Fruit fly (Drosophila melanogaster) whole organism, embryonic: ENCODE measurements around the gene mAcon1.

ENCODE experiments used
- Asciz ChIP-seq: fragments of 200-800 bp; sonication (Bioruptor generic); optimal IDR thresholded peaks from 2 replicates; lab custom pipeline; 2017; ENCODE audit warnings: missing biosample characterization, mild to moderate bottlenecking, missing genetic modification characterization, missing genetic modification reagents
- BEAF-32 ChIP-seq: fragments of 200-800 bp; sonication (Bioruptor generic); optimal IDR thresholded peaks from 3 replicates; lab custom pipeline; 2017; ENCODE audit warnings: missing biosample characterization, missing genetic modification characterization, mild to moderate bottlenecking, moderate library complexity, missing genetic modification reagents
- Bdp1 ChIP-seq: fragments of 200-800 bp; sonication (Bioruptor generic); optimal IDR thresholded peaks from 3 replicates; lab custom pipeline; 2016; ENCODE audit warnings: missing biosample characterization, missing genetic modification characterization
- Bgb ChIP-seq: fragments of 200-800 bp; sonication (Bioruptor generic); IDR thresholded peaks from 2 replicates; pipeline ENCODE4 v1.3.6; 2022; ENCODE audit warnings: missing biosample characterization, missing genetic modification characterization; ENCODE audit not compliant: partially characterized antibody
- CG10321 ChIP-seq: fragments of 200-800 bp; sonication (Bioruptor generic); IDR thresholded peaks from 2 replicates; pipeline ENCODE4 v1.3.6; 2022; ENCODE audit warnings: missing biosample characterization, missing genetic modification characterization
- CG12659 ChIP-seq: fragments of 200-800 bp; sonication (Bioruptor generic); optimal IDR thresholded peaks from 3 replicates; lab custom pipeline; 2017; ENCODE audit warnings: mild to moderate bottlenecking, missing biosample characterization, missing genetic modification reagents, missing genetic modification characterization
- CG12769 ChIP-seq: fragments of 200-800 bp; sonication (Bioruptor generic); optimal IDR thresholded peaks from 2 replicates; lab custom pipeline; 2019; ENCODE audit warnings: missing biosample characterization, mild to moderate bottlenecking, missing genetic modification characterization, moderate library complexity
- CG13287 ChIP-seq: fragments of 200-800 bp; sonication (Bioruptor generic); IDR thresholded peaks from 2 replicates; pipeline ENCODE4 v1.3.6; 2022; ENCODE audit warnings: missing biosample characterization, missing genetic modification characterization; ENCODE audit not compliant: partially characterized antibody
- CG14050 ChIP-seq: fragments of 200-800 bp; sonication (Bioruptor generic); IDR thresholded peaks from 3 replicates; pipeline ENCODE4 v1.3.6; 2022; ENCODE audit warnings: missing biosample characterization, missing genetic modification characterization
- CG16813 ChIP-seq: fragments of 200-800 bp; sonication (Bioruptor generic); IDR thresholded peaks from 3 replicates; pipeline ENCODE4 v1.3.6; 2022; ENCODE audit warnings: missing biosample characterization, missing genetic modification characterization; ENCODE audit not compliant: partially characterized antibody
- CG2116 ChIP-seq: fragments of 200-800 bp; sonication (Bioruptor generic); optimal IDR thresholded peaks from 3 replicates; lab custom pipeline; 2018; ENCODE audit warnings: missing biosample characterization, mild to moderate bottlenecking, missing genetic modification characterization
- CG30403 ChIP-seq: fragments of 200-800 bp; sonication (Bioruptor generic); optimal IDR thresholded peaks from 3 replicates; lab custom pipeline; 2016; ENCODE audit warnings: missing biosample characterization, missing genetic modification characterization
- CG34224 ChIP-seq: fragments of 200-800 bp; sonication (Bioruptor generic); IDR thresholded peaks from 3 replicates; pipeline ENCODE4 v1.3.6; 2022; ENCODE audit warnings: missing biosample characterization, missing genetic modification characterization; ENCODE audit not compliant: partially characterized antibody
- CG34376 ChIP-seq: fragments of 200-800 bp; sonication (Bioruptor generic); optimal IDR thresholded peaks from 2 replicates; lab custom pipeline; 2018; ENCODE audit warnings: missing biosample characterization, mild to moderate bottlenecking, missing genetic modification characterization
- CG3995 ChIP-seq: fragments of 200-800 bp; sonication (Bioruptor generic); optimal IDR thresholded peaks from 3 replicates; lab custom pipeline; 2016; ENCODE audit warnings: missing biosample characterization, missing genetic modification characterization
- CG7271 ChIP-seq: fragments of 200-800 bp; sonication (Bioruptor generic); optimal IDR thresholded peaks from 2 replicates; lab custom pipeline; 2018; ENCODE audit warnings: missing biosample characterization, mild to moderate bottlenecking, missing genetic modification characterization, moderate library complexity
- CG7556 ChIP-seq: fragments of 200-800 bp; sonication (Bioruptor generic); optimal IDR thresholded peaks from 2 replicates; lab custom pipeline; 2017; ENCODE audit warnings: missing biosample characterization, mild to moderate bottlenecking, missing genetic modification characterization
- CG7928 ChIP-seq: fragments of 200-800 bp; sonication (Bioruptor generic); optimal IDR thresholded peaks from 2 replicates; lab custom pipeline; 2017; ENCODE audit warnings: missing biosample characterization, mild to moderate bottlenecking, missing genetic modification characterization
- CG7963 ChIP-seq: fragments of 200-800 bp; sonication (Bioruptor generic); IDR thresholded peaks from 3 replicates; pipeline ENCODE4 v1.3.6; 2022; ENCODE audit warnings: missing biosample characterization, missing genetic modification characterization; ENCODE audit not compliant: partially characterized antibody
- CG8290 ChIP-seq, 3 experiments: fragments of 200-800 bp; sonication (Bioruptor generic); optimal IDR thresholded peaks; 2 replicates each; lab custom pipeline; 2016 to 2019; ENCODE audit warnings: missing biosample characterization in 3 of 3, missing genetic modification characterization in 3 of 3, mild to moderate bottlenecking in 2 of 3, moderate library complexity in 1 of 3
- CG9215 ChIP-seq: fragments of 200-800 bp; sonication (Bioruptor generic); IDR thresholded peaks from 2 replicates; pipeline ENCODE4 v1.3.6; 2022; ENCODE audit warnings: missing biosample characterization, missing genetic modification characterization
- Dfd ChIP-seq, 2 experiments: fragments of >200 bp; optimal IDR thresholded peaks; 2 replicates each; lab custom pipeline; 2017; ENCODE audit warnings: missing biosample characterization in 2 of 2, missing genetic modification characterization in 2 of 2
- Fer1 ChIP-seq: fragments of 200-800 bp; sonication (Bioruptor generic); optimal IDR thresholded peaks from 2 replicates; lab custom pipeline; 2017; ENCODE audit warnings: missing biosample characterization, mild to moderate bottlenecking, missing genetic modification characterization
- HmgZ ChIP-seq: fragments of 200-800 bp; sonication (Bioruptor generic); optimal IDR thresholded peaks from 2 replicates; lab custom pipeline; 2018; ENCODE audit warnings: missing biosample characterization, mild to moderate bottlenecking, missing genetic modification characterization
- Hsf ChIP-seq: fragments of 200-800 bp; sonication (Bioruptor generic); optimal IDR thresholded peaks from 3 replicates; lab custom pipeline; 2016; ENCODE audit warnings: missing biosample characterization, missing genetic modification characterization
- Nf-YC ChIP-seq: fragments of 200-800 bp; optimal IDR thresholded peaks from 3 replicates; lab custom pipeline; 2019; ENCODE audit warnings: missing biosample characterization, mild to moderate bottlenecking, missing genetic modification characterization, moderate library complexity
- NfI ChIP-seq: fragments of 200-800 bp; sonication (Bioruptor generic); optimal IDR thresholded peaks from 3 replicates; lab custom pipeline; 2018; ENCODE audit warnings: missing biosample characterization, mild to moderate bottlenecking, missing genetic modification characterization, moderate library complexity
- Scr ChIP-seq: fragments of 200-800 bp; sonication (Bioruptor generic); IDR thresholded peaks from 2 replicates; pipeline ENCODE4 v1.3.6; 2022; ENCODE audit warnings: missing biosample characterization, missing genetic modification characterization; ENCODE audit not compliant: partially characterized antibody
- Sin3A ChIP-seq: fragments of >200 bp; optimal IDR thresholded peaks from 2 replicates; lab custom pipeline; 2018
- Sry-δ ChIP-seq: fragments of 200-800 bp; sonication (Bioruptor generic); optimal IDR thresholded peaks from 2 replicates; lab custom pipeline; 2016; ENCODE audit warnings: missing biosample characterization, missing genetic modification characterization
- abd-A ChIP-seq: fragments of 200-800 bp; sonication (Bioruptor generic); optimal IDR thresholded peaks from 3 replicates; lab custom pipeline; 2019; ENCODE audit warnings: missing biosample characterization, mild to moderate bottlenecking, missing genetic modification characterization, moderate library complexity
- al ChIP-seq: fragments of 200-800 bp; sonication (Bioruptor generic); IDR thresholded peaks from 2 replicates; pipeline ENCODE4 v1.3.6; 2022; ENCODE audit warnings: missing biosample characterization, missing genetic modification characterization
- bowl ChIP-seq: fragments of 200-800 bp; sonication (Bioruptor generic); IDR thresholded peaks from 2 replicates; pipeline ENCODE4 v1.3.6; 2022; ENCODE audit warnings: missing biosample characterization, missing genetic modification characterization
- chif ChIP-seq, 2 experiments: fragments of 200-800 bp; sonication (Bioruptor generic); optimal IDR thresholded peaks; 3 replicates each; lab custom pipeline; 2016; ENCODE audit warnings: missing biosample characterization in 2 of 2, missing genetic modification characterization in 2 of 2
- danr ChIP-seq: fragments of 200-800 bp; sonication (Bioruptor generic); IDR thresholded peaks from 2 replicates; pipeline ENCODE4 v1.3.6; 2022; ENCODE audit warnings: missing biosample characterization, missing genetic modification characterization
- dysf ChIP-seq: fragments of 200-800 bp; sonication (Bioruptor generic); IDR thresholded peaks from 3 replicates; pipeline ENCODE4 v1.3.6; 2022; ENCODE audit warnings: missing biosample characterization, missing genetic modification characterization
- eyg ChIP-seq: fragments of 200-800 bp; sonication (Bioruptor generic); optimal IDR thresholded peaks from 3 replicates; lab custom pipeline; 2016; ENCODE audit warnings: missing biosample characterization, missing genetic modification characterization
- gsb ChIP-seq: fragments of 200-800 bp; sonication (Bioruptor generic); IDR thresholded peaks from 2 replicates; pipeline ENCODE4 v1.3.6; 2022; ENCODE audit warnings: missing biosample characterization, missing genetic modification characterization
- hbn ChIP-seq: fragments of 200-800 bp; sonication (Bioruptor generic); IDR thresholded peaks from 2 replicates; pipeline ENCODE4 v1.3.6; 2022; ENCODE audit warnings: missing biosample characterization, missing genetic modification characterization; ENCODE audit not compliant: partially characterized antibody
- insv ChIP-seq, 2 experiments: fragments of 200-800 bp; sonication (Bioruptor generic); optimal IDR thresholded peaks; 3 replicates each; lab custom pipeline; 2016 to 2018; ENCODE audit warnings: missing biosample characterization in 2 of 2, missing genetic modification characterization in 2 of 2
- kni ChIP-seq: fragments of 200-800 bp; sonication (Bioruptor generic); optimal IDR thresholded peaks from 3 replicates; lab custom pipeline; 2017; ENCODE audit warnings: mild to moderate bottlenecking, missing biosample characterization, missing genetic modification reagents, missing genetic modification characterization
- phol ChIP-seq: fragments of 200-800 bp; sonication (Bioruptor generic); optimal IDR thresholded peaks from 3 replicates; lab custom pipeline; 2018; ENCODE audit warnings: missing biosample characterization, mild to moderate bottlenecking, missing genetic modification characterization, moderate library complexity
- pzg ChIP-seq: fragments of 200-800 bp; sonication (Bioruptor generic); optimal IDR thresholded peaks from 3 replicates; lab custom pipeline; 2018; ENCODE audit warnings: missing biosample characterization, mild to moderate bottlenecking, missing genetic modification characterization, moderate library complexity
- row ChIP-seq: fragments of 200-800 bp; sonication (Bioruptor generic); IDR thresholded peaks from 3 replicates; pipeline ENCODE4 v1.3.6; 2022; ENCODE audit warnings: missing biosample characterization, missing genetic modification characterization
- scrt ChIP-seq: fragments of 200-800 bp; sonication (Bioruptor generic); optimal IDR thresholded peaks from 2 replicates; lab custom pipeline; 2018; ENCODE audit warnings: missing biosample characterization, mild to moderate bottlenecking, missing genetic modification characterization, moderate library complexity
- ssp ChIP-seq: fragments of 200-800 bp; sonication (Bioruptor generic); IDR thresholded peaks from 2 replicates; pipeline ENCODE4 v1.3.6; 2022; ENCODE audit warnings: missing biosample characterization, missing genetic modification characterization
- stwl ChIP-seq: fragments of 200-800 bp; sonication (Bioruptor generic); optimal IDR thresholded peaks from 3 replicates; lab custom pipeline; 2018; ENCODE audit warnings: missing biosample characterization, mild to moderate bottlenecking, missing genetic modification characterization, moderate library complexity
- trem ChIP-seq: fragments of 200-800 bp; optimal IDR thresholded peaks from 3 replicates; lab custom pipeline; 2019; ENCODE audit warnings: missing biosample characterization, mild to moderate bottlenecking, missing genetic modification characterization, moderate library complexity
- unc-4 ChIP-seq: fragments of 200-800 bp; sonication (Bioruptor generic); IDR thresholded peaks from 2 replicates; pipeline ENCODE4 v1.3.6; 2022; ENCODE audit warnings: missing biosample characterization, missing genetic modification characterization; ENCODE audit not compliant: partially characterized antibody
- wor ChIP-seq: fragments of 200-800 bp; sonication (Bioruptor generic); IDR thresholded peaks from 2 replicates; pipeline ENCODE4 v1.3.6; 2022; ENCODE audit warnings: missing biosample characterization, missing genetic modification characterization

mAcon1 gene

dm6 chr2L:21153844-21154243 is 14.5 kb upstream of the mAcon1 start (continued):
- TF ChIP-seq Fer1 (GFP tag; lab: Kevin White, UChicago) (peak; percentile 22), unc-4 (peak; percentile 49), Sin3A (lab: Kevin White, UChicago) (no peak), stwl (peak; percentile 78), NfI (GFP tag; lab: Kevin White, UChicago) (no peak), CG34376 (GFP tag; lab: Kevin White, UChicago) (peak; percentile 14), pzg (GFP tag; lab: Kevin White, UChicago) (peak; percentile 79), Bgb (GFP tag; lab: Robert Waterston, UW) (peak; percentile 37; the same call in 1 of the 2 replicates), insv (GFP tag; optimal IDR thresholded peaks at IDR 0.05; lab: Kevin White, UChicago) (no peak), CG12769 (tag; lab: Kevin White, UChicago) (peak; percentile 14), CG8290 (GFP tag; optimal IDR thresholded peaks at IDR 0.05; lab: Kevin White, UChicago) (no peak), CG8290 (tag; optimal IDR thresholded peaks at IDR 0.05; lab: Kevin White, UChicago) (peak in 1 of 2 experiments; percentile 49), chif (GFP tag; optimal IDR thresholded peaks at IDR 0.05; lab: Kevin White, UChicago) (no peak), Sry-δ (GFP tag; lab: Kevin White, UChicago) (peak; percentile 42), CG12659 (GFP tag; lab: Kevin White, UChicago) (peak; percentile 25), CG7963 (GFP tag; lab: Robert Waterston, UW) (no peak), wor (GFP tag; lab: Robert Waterston, UW) (no peak), Hsf (GFP tag; lab: Kevin White, UChicago) (no peak), CG13287 (GFP tag; lab: Robert Waterston, UW) (peak; percentile 62), gsb (no peak), HmgZ (tag; lab: Kevin White, UChicago) (peak; percentile 45), CG7271 (tag; lab: Kevin White, UChicago) (no peak), ssp (GFP tag; lab: Robert Waterston, UW) (no peak), eyg (GFP tag; lab: Kevin White, UChicago) (no peak), CG34224 (GFP tag; lab: Robert Waterston, UW) (no peak), CG14050 (GFP tag; lab: Robert Waterston, UW) (no peak), CG3995 (GFP tag; lab: Kevin White, UChicago) (peak; percentile 94), dysf (GFP tag; lab: Robert Waterston, UW) (no peak), CG7928 (GFP tag; lab: Kevin White, UChicago) (peak; percentile 94), Dfd (GFP tag; optimal IDR thresholded peaks at IDR 0.05; lab: Kevin White, UChicago) (no peak), row (GFP tag; lab: Robert Waterston, UW) (0 out of 3 replicates have a peak, but pooled peaks have one; percentile 34), Scr (GFP tag; lab: Robert Waterston, UW) (peak; percentile 16; the same call in 1 of the 2 replicates), scrt (GFP tag; lab: Kevin White, UChicago) (no peak), CG9215 (GFP tag; lab: Robert Waterston, UW) (no peak), abd-A (tag; lab: Kevin White, UChicago) (no peak), trem (tag; lab: Kevin White, UChicago) (peak; percentile 41), CG2116 (peak; percentile 58), hbn (GFP tag; lab: Robert Waterston, UW) (peak; percentile 18; the same call in 1 of the 2 replicates), CG30403 (GFP tag; lab: Kevin White, UChicago) (no peak), CG7556 (no peak), al (GFP tag; lab: Robert Waterston, UW) (no peak), Asciz (no peak), CG16813 (GFP tag; lab: Robert Waterston, UW) (no peak), Nf-YC (tag; lab: Kevin White, UChicago) (peak; percentile 14), Bdp1 (GFP tag; lab: Kevin White, UChicago) (no peak), danr (GFP tag; lab: Robert Waterston, UW) (no peak), phol (tag; lab: Kevin White, UChicago) (peak; percentile 13), kni (GFP tag; lab: Kevin White, UChicago) (peak; percentile 37), bowl (GFP tag; lab: Robert Waterston, UW) (no peak), BEAF-32 (GFP tag; lab: Kevin White, UChicago) (peak; percentile 29), CG10321 (GFP tag; lab: Robert Waterston, UW) (no peak)
